Worm (Caenorhabditis elegans): ENCODE results near the gene W04G3.12.
A peak's percentile ranks its signal among the peaks of the same experiment; 100 is the strongest.

Gene W04G3.12

DNA sequence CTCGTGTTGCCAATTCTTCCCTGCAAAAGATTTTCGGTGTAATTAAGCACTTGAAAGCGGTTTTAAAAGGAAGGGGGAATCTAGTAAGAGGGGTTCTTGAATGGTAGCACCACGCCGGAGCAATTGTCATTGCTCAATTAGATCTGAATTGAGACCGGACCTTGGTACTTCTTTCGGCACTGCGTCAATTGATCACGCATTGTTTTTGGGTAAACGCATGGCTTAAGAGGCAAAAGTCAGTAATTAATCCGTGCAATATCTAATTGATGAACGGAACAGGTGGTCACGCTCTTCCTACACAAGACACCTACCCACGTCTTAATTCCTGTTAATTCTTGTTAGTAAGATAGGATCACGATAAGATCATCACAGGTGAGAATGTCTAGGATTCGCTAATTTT lies 47.4 kb upstream of the W04G3.12 start (continued):
- TF ChIP-seq fkh-10 (GFP tag; optimal IDR thresholded peaks at IDR 0.05), result peak; percentile 15

DNA sequence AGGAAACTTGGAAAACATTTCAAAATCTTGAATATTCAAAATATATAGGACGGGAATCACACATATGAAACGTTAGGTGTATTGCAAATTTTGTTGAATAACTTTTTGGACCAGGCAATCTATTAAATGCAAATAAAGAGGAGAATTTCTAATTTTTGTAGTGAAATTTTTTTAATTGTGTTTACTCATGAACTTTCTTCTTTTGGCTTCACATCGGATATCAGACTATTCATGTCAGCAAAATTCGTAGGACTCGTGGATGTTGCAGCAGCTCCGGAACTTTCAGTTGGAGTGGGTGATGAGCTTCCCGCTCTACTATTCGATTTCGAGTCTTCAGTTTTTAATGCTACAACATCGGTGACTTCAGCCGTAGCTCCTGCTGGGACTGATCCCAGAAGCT lies 45.8 kb upstream of the W04G3.12 start:
- peak; percentile 72 for TF ChIP-seq alr-1 (tag; optimal IDR thresholded peaks at IDR 0.05; ENCODE audit: borderline replicate concordance)
- no peak for TF ChIP-seq lsy-2 (tag; optimal IDR thresholded peaks at IDR 0.05)
- no peak for TF ChIP-seq elt-3 (tag; optimal IDR thresholded peaks at IDR 0.05)
- TF ChIP-seq irx-1 (tag; optimal IDR thresholded peaks at IDR 0.05), result no peak
- no peak for TF ChIP-seq elt-2 (tag; optimal IDR thresholded peaks at IDR 0.05)

DNA sequence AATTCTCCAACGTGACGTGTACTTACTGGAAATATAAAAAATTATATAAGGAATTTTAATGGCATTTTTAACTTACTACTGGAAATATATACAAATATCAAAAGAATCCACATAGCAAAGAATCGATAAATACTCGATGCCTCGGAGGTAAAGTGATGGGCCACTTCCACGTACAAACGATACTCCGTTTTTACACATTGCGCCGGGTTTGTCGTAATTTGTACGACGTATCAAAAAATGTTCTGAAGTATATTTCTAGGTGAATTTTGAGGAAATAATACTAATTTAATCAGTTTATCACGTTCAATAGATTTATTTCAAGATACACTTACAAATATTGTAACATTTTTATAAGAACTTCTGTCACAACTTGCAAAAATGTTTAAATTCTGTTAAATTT lies 44.2 kb upstream of the W04G3.12 start, which contains the start of gene R08B4.3:
Gene R08B4.3 (minus strand): TSS at position 198 of the 400 bp plus-strand sequence.
- no peak for TF ChIP-seq pqm-1 (tag; optimal IDR thresholded peaks at IDR 0.05)
- no peak for TF ChIP-seq pax-3 (tag; optimal IDR thresholded peaks at IDR 0.05)
- no peak for TF ChIP-seq C04F5.9 (tag; optimal IDR thresholded peaks at IDR 0.05)
- no peak for TF ChIP-seq elt-2 (tag; optimal IDR thresholded peaks at IDR 0.05)
- TF ChIP-seq nhr-85 (tag), result no peak
- TF ChIP-seq Y116A8C.19 (tag; optimal IDR thresholded peaks at IDR 0.05; ENCODE audit: borderline replicate concordance), result no peak
- TF ChIP-seq blmp-1 (tag; optimal IDR thresholded peaks at IDR 0.05), result no peak
- TF ChIP-seq unc-98 (GFP tag; IDR thresholded peaks at IDR 0.05), result no peak
- TF ChIP-seq sup-37 (GFP tag; optimal IDR thresholded peaks at IDR 0.05), result no peak
- no peak for TF ChIP-seq nhr-84 (tag; optimal IDR thresholded peaks at IDR 0.05)
- TF ChIP-seq ztf-4 (tag; optimal IDR thresholded peaks at IDR 0.05), result no peak
- no peak for TF ChIP-seq tbx-2 (tag; optimal IDR thresholded peaks at IDR 0.05)
- no peak for TF ChIP-seq nhr-28 (tag; optimal IDR thresholded peaks at IDR 0.05)

DNA sequence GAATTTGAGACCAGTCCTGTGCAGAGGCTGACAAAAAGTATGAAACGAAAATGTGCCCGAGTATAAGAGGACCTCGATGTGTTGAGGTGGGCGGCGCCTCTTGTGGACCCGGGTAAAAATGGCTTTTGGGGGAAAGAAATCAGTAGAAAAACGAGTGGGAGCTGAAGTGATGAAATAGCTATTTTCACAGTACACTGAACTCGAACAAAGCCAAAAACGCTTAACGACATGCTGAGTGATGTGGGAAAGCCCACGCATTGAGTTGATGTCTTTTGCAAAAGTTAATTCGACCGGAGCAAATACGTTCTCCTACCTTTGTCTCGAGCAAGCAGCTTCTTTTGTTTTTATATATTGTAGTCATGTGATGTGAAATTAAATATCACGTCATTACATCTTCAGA lies 40.1 kb upstream of the W04G3.12 start, which contains the start of gene nlp-66:
Gene nlp-66 (minus strand): TSS at position 101 of the 400 bp plus-strand sequence.
- TF ChIP-seq nhr-19 (GFP tag; conservative IDR thresholded peaks at IDR 0.05), result no peak
- no peak for TF ChIP-seq mab-9 (GFP tag; IDR thresholded peaks at IDR 0.05)
- no peak for TF ChIP-seq ama-1 (optimal IDR thresholded peaks at IDR 0.05)
- TF ChIP-seq mep-1 (tag; optimal IDR thresholded peaks at IDR 0.05), result no peak
- TF ChIP-seq hlh-4 (tag; optimal IDR thresholded peaks at IDR 0.05), result no peak
- TF ChIP-seq aha-1 (tag; optimal IDR thresholded peaks at IDR 0.05), result no peak
- no peak for TF ChIP-seq lin-13 (GFP tag; optimal IDR thresholded peaks at IDR 0.05)
- TF ChIP-seq ceh-82 (tag; optimal IDR thresholded peaks at IDR 0.05), result no peak
- TF ChIP-seq fkh-10 (GFP tag; optimal IDR thresholded peaks at IDR 0.05), result no peak
- no peak for TF ChIP-seq grh-1 (GFP tag; IDR thresholded peaks at IDR 0.05)
- no peak for TF ChIP-seq unc-62 (GFP tag; optimal IDR thresholded peaks at IDR 0.05)
- no peak for TF ChIP-seq rnt-1 (tag; optimal IDR thresholded peaks at IDR 0.05)
- TF ChIP-seq nhr-237 (tag; optimal IDR thresholded peaks at IDR 0.05), result no peak
- TF ChIP-seq tlp-1 (tag; optimal IDR thresholded peaks at IDR 0.05), result no peak
- TF ChIP-seq lir-3 (tag; optimal IDR thresholded peaks at IDR 0.05; ENCODE audit: poor library complexity), result no peak

DNA sequence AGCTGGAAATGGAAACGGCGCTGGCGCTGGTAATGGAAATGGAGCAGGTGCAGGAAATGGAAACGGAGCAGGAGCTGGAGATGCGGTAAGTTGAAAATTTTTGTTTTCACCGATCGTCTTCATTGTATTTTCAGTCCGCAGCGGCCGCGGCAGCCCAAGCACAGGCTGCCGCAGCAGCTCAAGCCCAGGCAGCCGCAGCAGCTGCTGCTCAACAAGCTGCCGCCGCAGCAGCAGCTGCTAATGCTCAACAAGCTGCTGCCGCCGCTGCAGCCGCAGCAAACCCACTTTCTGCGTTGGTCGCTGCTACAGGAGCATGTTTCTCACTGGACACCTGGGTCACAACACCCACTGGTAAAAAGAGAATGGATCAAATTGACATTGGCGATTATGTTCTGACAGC lies 37.8 kb upstream of the W04G3.12 start:
- TF ChIP-seq nhr-12 (tag; optimal IDR thresholded peaks at IDR 0.05) (no peak), ceh-8 (GFP tag; optimal IDR thresholded peaks at IDR 0.05) (peak; percentile 2)

DNA sequence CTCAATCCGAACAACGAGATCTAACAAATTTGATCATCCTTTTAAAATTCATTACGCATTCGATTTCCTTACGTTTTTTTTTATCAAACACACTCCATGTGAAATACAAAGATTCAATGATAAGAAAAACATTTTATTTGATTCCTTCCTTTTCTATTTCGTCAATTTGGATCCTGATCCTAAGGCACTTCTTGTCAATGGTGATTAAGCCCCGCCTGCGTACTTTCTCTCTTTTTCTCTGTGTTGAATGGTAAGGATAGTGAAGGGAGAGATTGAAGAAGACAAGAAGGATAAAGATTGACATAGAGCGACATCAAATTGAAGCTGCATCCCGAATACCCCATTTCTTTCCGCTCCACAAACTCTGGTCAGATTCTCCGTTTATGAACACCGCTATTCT lies 32.6 kb upstream of the W04G3.12 start, which contains the start of gene grd-1:
Gene grd-1 (plus strand): TSS at position 241 of the 400 bp plus-strand sequence.
- TF ChIP-seq fos-1 (tag; optimal IDR thresholded peaks at IDR 0.05) (no peak), blmp-1 (tag; optimal IDR thresholded peaks at IDR 0.05) (peak; percentile 89)

All from whole organism, L1 larva.